Fruit fly (Drosophila melanogaster): ENCODE measurements around the gene Cip4.

dm6 chr3L:4381529-4381928 lies 17.6 kb upstream of the Cip4 start, which contains the start of gene CG32240:
- TF ChIP-seq ttk (optimal IDR thresholded peaks at IDR 0.05) (no peak), psq (optimal IDR thresholded peaks at IDR 0.05) (no peak)

Measured in Kc167 (cell line).